Worm (Caenorhabditis elegans) whole organism, midembryonic: ENCODE data around the gene chil-27.

Experiments
- T22C8.4 ChIP-seq: fragments of 200-800 bp; sonication (Bioruptor generic); IDR thresholded peaks from 2 replicates; pipeline ENCODE4 v1.3.6; 2022; ENCODE audit warnings: missing genetic modification characterization, missing compliant biosample characterization
- cog-1 ChIP-seq: sonication (generic microtip); optimal IDR thresholded peaks from 2 replicates; lab custom pipeline; 2016; ENCODE audit warnings: missing genetic modification characterization, missing compliant biosample characterization
- flt-1 ChIP-seq: fragments of 200-800 bp; sonication (Bioruptor generic); IDR thresholded peaks from 2 replicates; pipeline ENCODE4 v1.3.6; 2022; ENCODE audit warnings: missing genetic modification characterization, missing compliant biosample characterization
- klf-2 ChIP-seq: fragments of 200-800 bp; sonication (Bioruptor generic); conservative IDR thresholded peaks from 2 replicates; pipeline ENCODE4 v1.3.6; 2022; ENCODE audit warnings: missing genetic modification reagents, missing genetic modification characterization, missing compliant biosample characterization
- med-1 ChIP-seq: sonication (generic microtip); optimal IDR thresholded peaks from 2 replicates; lab custom pipeline; 2017; ENCODE audit warnings: missing genetic modification characterization, mild to moderate bottlenecking, missing compliant biosample characterization, antibody characterized with exemption, missing genetic modification reagents; ENCODE audit not compliant: insufficient read depth
- ref-1 ChIP-seq: fragments of 200-800 bp; sonication (Bioruptor generic); conservative IDR thresholded peaks from 2 replicates; pipeline ENCODE4 v1.3.6; 2022; ENCODE audit warnings: missing genetic modification reagents, missing genetic modification characterization, missing compliant biosample characterization
- tab-1 ChIP-seq: fragments of 200-800 bp; sonication (Bioruptor generic); IDR thresholded peaks from 2 replicates; pipeline ENCODE4 v1.3.6; 2022; ENCODE audit warnings: missing genetic modification characterization, missing compliant biosample characterization
- ztf-23 ChIP-seq: fragments of 200-800 bp; sonication (Bioruptor generic); IDR thresholded peaks from 2 replicates; pipeline ENCODE4 v1.3.6; 2022; ENCODE audit warnings: missing genetic modification reagents, missing genetic modification characterization, missing compliant biosample characterization
- ztf-29 ChIP-seq: fragments of 200-800 bp; sonication (Bioruptor generic); IDR thresholded peaks from 2 replicates; pipeline ENCODE4 v1.3.6; 2022; ENCODE audit warnings: missing genetic modification reagents, missing genetic modification characterization, missing compliant biosample characterization

chil-27 gene

ce11 chrII:9474367-9475105, 3.1 kb upstream of the chil-27 start, which contains the start of the genes chil-25 and chil-26:
chil-25 (minus strand) TSS chrII:9474467.
chil-26 (plus strand) TSS chrII:9475055.
- TF ChIP-seq ztf-23 (GFP tag; lab: Robert Waterston, UW) (no peak), ref-1 (GFP tag; lab: Robert Waterston, UW) (no peak), cog-1 (tag; lab: Kevin White, UChicago) (no peak), ztf-29 (GFP tag; lab: Robert Waterston, UW) (no peak), med-1 (GFP tag; lab: Kevin White, UChicago) (no peak), tab-1 (GFP tag; lab: Robert Waterston, UW) (no peak), flt-1 (GFP tag; lab: Robert Waterston, UW) (no peak), T22C8.4 (GFP tag; lab: Robert Waterston, UW) (no peak), klf-2 (GFP tag; lab: Robert Waterston, UW) (no peak)

ce11 chrII:9480006-9480405, 2.3 kb downstream of the chil-27 start, which contains the start of gene T19H5.7:
T19H5.7 (minus strand) TSS chrII:9480106.
- TF ChIP-seq ref-1 (GFP tag; lab: Robert Waterston, UW): no peak
- TF ChIP-seq med-1 (GFP tag; lab: Kevin White, UChicago): no peak
- no peak for TF ChIP-seq ztf-29 (GFP tag; lab: Robert Waterston, UW)
- no peak for TF ChIP-seq tab-1 (GFP tag; lab: Robert Waterston, UW)
- TF ChIP-seq klf-2 (GFP tag; lab: Robert Waterston, UW): no peak
- TF ChIP-seq flt-1 (GFP tag; lab: Robert Waterston, UW): no peak
- no peak for TF ChIP-seq T22C8.4 (GFP tag; lab: Robert Waterston, UW)
- no peak for TF ChIP-seq ztf-23 (GFP tag; lab: Robert Waterston, UW)

ce11 chrII:9481427-9481826, 3.8 kb downstream of the chil-27 start:
- TF ChIP-seq ref-1 (GFP tag; lab: Robert Waterston, UW) (no peak), ztf-29 (GFP tag; lab: Robert Waterston, UW) (no peak), klf-2 (GFP tag; lab: Robert Waterston, UW) (no peak), T22C8.4 (GFP tag; lab: Robert Waterston, UW) (no peak), tab-1 (GFP tag; lab: Robert Waterston, UW) (no peak), cog-1 (tag; lab: Kevin White, UChicago) (no peak), ztf-23 (GFP tag; lab: Robert Waterston, UW) (no peak), med-1 (GFP tag; lab: Kevin White, UChicago) (no peak), flt-1 (GFP tag; lab: Robert Waterston, UW) (no peak)

- no peak for TF ChIP-seq ztf-23 (GFP tag; lab: Robert Waterston, UW)
- no peak for TF ChIP-seq med-1 (GFP tag; lab: Kevin White, UChicago)
- TF ChIP-seq tab-1 (GFP tag; lab: Robert Waterston, UW): no peak
- no peak for TF ChIP-seq klf-2 (GFP tag; lab: Robert Waterston, UW)
- no peak for TF ChIP-seq flt-1 (GFP tag; lab: Robert Waterston, UW)
- TF ChIP-seq ref-1 (GFP tag; lab: Robert Waterston, UW): no peak
- TF ChIP-seq cog-1 (tag; lab: Kevin White, UChicago): no peak
- no peak for TF ChIP-seq ztf-29 (GFP tag; lab: Robert Waterston, UW)
- TF ChIP-seq T22C8.4 (GFP tag; lab: Robert Waterston, UW): no peak
These were observed 4.9 kb downstream of the chil-27 start for ce11 chrII:9482529-9482928.

ce11 chrII:9483342-9483741, 5.7 kb downstream of the chil-27 start:
- TF ChIP-seq ztf-29 (GFP tag; lab: Robert Waterston, UW) (no peak), ztf-23 (GFP tag; lab: Robert Waterston, UW) (no peak), flt-1 (GFP tag; lab: Robert Waterston, UW) (no peak), med-1 (GFP tag; lab: Kevin White, UChicago) (no peak), tab-1 (GFP tag; lab: Robert Waterston, UW) (no peak), cog-1 (tag; lab: Kevin White, UChicago) (no peak), T22C8.4 (GFP tag; lab: Robert Waterston, UW) (no peak), klf-2 (GFP tag; lab: Robert Waterston, UW) (no peak), ref-1 (GFP tag; lab: Robert Waterston, UW) (no peak)

- TF ChIP-seq ztf-23 (GFP tag; lab: Robert Waterston, UW) (no peak), klf-2 (GFP tag; lab: Robert Waterston, UW) (no peak), ref-1 (GFP tag; lab: Robert Waterston, UW) (no peak), cog-1 (tag; lab: Kevin White, UChicago) (no peak), tab-1 (GFP tag; lab: Robert Waterston, UW) (no peak), T22C8.4 (GFP tag; lab: Robert Waterston, UW) (no peak), med-1 (GFP tag; lab: Kevin White, UChicago) (no peak), ztf-29 (GFP tag; lab: Robert Waterston, UW) (no peak), flt-1 (GFP tag; lab: Robert Waterston, UW) (no peak)
These were observed 7.5 kb downstream of the chil-27 start for ce11 chrII:9485081-9485730.

- no peak for TF ChIP-seq cog-1 (tag; lab: Kevin White, UChicago)
These were observed 9.8 kb downstream of the chil-27 start, which contains the start of gene T19H5.4 for ce11 chrII:9487337-9487950. T19H5.4 (minus strand) TSS chrII:9487387.

- TF ChIP-seq klf-2 (GFP tag; lab: Robert Waterston, UW) (no peak), med-1 (GFP tag; lab: Kevin White, UChicago) (no peak), ztf-29 (GFP tag; lab: Robert Waterston, UW) (no peak), T22C8.4 (GFP tag; lab: Robert Waterston, UW) (no peak), tab-1 (GFP tag; lab: Robert Waterston, UW) (no peak), ref-1 (GFP tag; lab: Robert Waterston, UW) (no peak), ztf-23 (GFP tag; lab: Robert Waterston, UW) (no peak), flt-1 (GFP tag; lab: Robert Waterston, UW) (no peak), cog-1 (tag; lab: Kevin White, UChicago) (no peak)
These were observed 12.3 kb downstream of the chil-27 start for ce11 chrII:9489922-9490321.
